Worm (Caenorhabditis elegans) whole organism, L4 larva: Measurements from ENCODE around the gene his-2.

Source experiments
- F49E8.2 ChIP-seq: sonication (generic microtip); optimal IDR thresholded peaks from 2 replicates; lab custom pipeline; 2016; ENCODE audit warnings: missing compliant biosample characterization, mild to moderate bottlenecking, missing genetic modification characterization, borderline replicate concordance
- R02D3.7 ChIP-seq: fragments of 150-350 bp; sonication (generic microtip); optimal IDR thresholded peaks from 3 replicates; lab custom pipeline; 2014; ENCODE audit warnings: missing biosample characterization, missing genetic modification characterization
- T20F7.1 ChIP-seq: fragments of 200-800 bp; sonication (Bioruptor generic); optimal IDR thresholded peaks from 2 replicates; lab custom pipeline; 2018; ENCODE audit warnings: mild to moderate bottlenecking, missing genetic modification characterization, missing compliant biosample characterization
- Y105C5A.15 ChIP-seq: fragments of 200-800 bp; sonication (Bioruptor generic); IDR thresholded peaks from 2 replicates; pipeline ENCODE4 v1.3.6; 2022; ENCODE audit warnings: missing genetic modification characterization, missing compliant biosample characterization
- ZK337.2 ChIP-seq: fragments of 200-800 bp; sonication (Bioruptor generic); IDR thresholded peaks from 2 replicates; pipeline ENCODE4 v1.3.6; 2022; ENCODE audit warnings: missing genetic modification reagents, missing genetic modification characterization, missing compliant biosample characterization
- ZK546.5 ChIP-seq, 2 experiments: sonication (generic microtip); optimal IDR thresholded peaks; 2 replicates each; lab custom pipeline; 2017; ENCODE audit warnings: missing biosample characterization in 2 of 2, missing genetic modification characterization in 2 of 2
- aly-2 ChIP-seq: sonication (generic microtip); optimal IDR thresholded peaks from 2 replicates; lab custom pipeline; 2018; ENCODE audit warnings: missing biosample characterization, missing genetic modification characterization
- ama-1 ChIP-seq: fragments of 150-350 bp; optimal IDR thresholded peaks from 2 replicates; lab custom pipeline; 2014; ENCODE audit warnings: inconsistent platforms, mixed read lengths
- arid-1 ChIP-seq: fragments of 200-800 bp; sonication (Bioruptor generic); conservative IDR thresholded peaks from 2 replicates; pipeline ENCODE4 v1.3.6; 2022; ENCODE audit warnings: missing genetic modification reagents, missing genetic modification characterization, missing compliant biosample characterization
- attf-4 ChIP-seq: sonication (generic microtip); optimal IDR thresholded peaks from 3 replicates; lab custom pipeline; 2017; ENCODE audit warnings: missing biosample characterization, missing genetic modification characterization
- ceh-32 ChIP-seq: sonication (generic microtip); optimal IDR thresholded peaks from 2 replicates; lab custom pipeline; 2016; ENCODE audit warnings: mild to moderate bottlenecking, missing genetic modification characterization, missing compliant biosample characterization; ENCODE audit not compliant: poor library complexity
- ceh-82 ChIP-seq: sonication (generic microtip); optimal IDR thresholded peaks from 2 replicates; lab custom pipeline; 2017; ENCODE audit warnings: missing biosample characterization, missing genetic modification characterization
- daf-16 ChIP-seq, 3 experiments: sonication (generic microtip); optimal IDR thresholded peaks; 2 replicates each; lab custom pipeline; 2016 to 2017; ENCODE audit warnings: missing genetic modification characterization in 3 of 3, missing genetic modification reagents in 3 of 3, mild to moderate bottlenecking in 2 of 3, missing compliant biosample characterization in 2 of 3, missing biosample characterization in 1 of 3, moderate library complexity in 1 of 3
- dmd-6 ChIP-seq: fragments of 200-800 bp; sonication (Bioruptor generic); IDR thresholded peaks from 2 replicates; pipeline ENCODE4 v1.3.6; 2022; ENCODE audit warnings: missing genetic modification reagents, missing genetic modification characterization, missing compliant biosample characterization
- dmd-9 ChIP-seq: fragments of 200-800 bp; sonication (Bioruptor generic); IDR thresholded peaks from 2 replicates; pipeline ENCODE4 v1.3.6; 2022; ENCODE audit warnings: missing genetic modification reagents, missing genetic modification characterization, missing compliant biosample characterization
- dpl-1 ChIP-seq: fragments of 150-350 bp; optimal IDR thresholded peaks from 2 replicates; lab custom pipeline; 2014; ENCODE audit warnings: missing biosample characterization, missing genetic modification reagents, missing genetic modification characterization
- duxl-1 ChIP-seq: sonication (generic microtip); optimal IDR thresholded peaks from 2 replicates; lab custom pipeline; 2016; ENCODE audit warnings: mild to moderate bottlenecking, missing genetic modification characterization, moderate library complexity, missing compliant biosample characterization; ENCODE audit not compliant: poor library complexity
- dve-1 ChIP-seq: sonication (generic microtip); optimal IDR thresholded peaks from 2 replicates; lab custom pipeline; 2017; ENCODE audit warnings: antibody characterized with exemption, mild to moderate bottlenecking, missing genetic modification characterization, missing compliant biosample characterization; ENCODE audit not compliant: insufficient read depth
- egl-43 ChIP-seq: fragments of 200-800 bp; sonication (Bioruptor generic); IDR thresholded peaks from 2 replicates; pipeline ENCODE4 v1.3.6; 2022; ENCODE audit warnings: missing genetic modification reagents, missing genetic modification characterization, missing compliant biosample characterization
- fos-1 ChIP-seq: fragments of 150-350 bp; optimal IDR thresholded peaks from 2 replicates; lab custom pipeline; 2014; ENCODE audit warnings: missing biosample characterization, missing genetic modification characterization
- hif-1 ChIP-seq, 2 experiments: sonication (generic microtip); optimal IDR thresholded peaks; 2 replicates each; lab custom pipeline; 2016 to 2017; ENCODE audit warnings: missing compliant biosample characterization in 2 of 2, missing genetic modification characterization in 2 of 2, missing genetic modification reagents in 2 of 2, missing genotype in 2 of 2, mild to moderate bottlenecking in 1 of 2
- jun-1 ChIP-seq: fragments of 150-350 bp; optimal IDR thresholded peaks from 2 replicates; lab custom pipeline; 2014; ENCODE audit warnings: missing biosample characterization, missing genetic modification reagents, missing genetic modification characterization
- lim-7 ChIP-seq: fragments of 200-800 bp; sonication (Bioruptor generic); IDR thresholded peaks from 2 replicates; pipeline ENCODE4 v1.3.6; 2022; ENCODE audit warnings: missing genetic modification characterization, missing compliant biosample characterization
- lin-1 ChIP-seq: fragments of 200-800 bp; sonication (Bioruptor generic); IDR thresholded peaks from 2 replicates; pipeline ENCODE4 v1.3.6; 2022; ENCODE audit warnings: missing genetic modification reagents, missing genetic modification characterization, missing compliant biosample characterization
- lin-15B ChIP-seq: fragments of 150-350 bp; sonication (generic microtip); optimal IDR thresholded peaks from 3 replicates; lab custom pipeline; 2014; ENCODE audit warnings: missing biosample characterization, missing genetic modification characterization
- lin-29 ChIP-seq: fragments of 200-800 bp; sonication (Bioruptor generic); IDR thresholded peaks from 2 replicates; pipeline ENCODE4 v1.3.6; 2022; ENCODE audit warnings: missing genetic modification reagents, missing genetic modification characterization, missing compliant biosample characterization
- lsy-2 ChIP-seq, 2 experiments: fragments of 150-350 bp in 1 of 2; sonication (generic microtip) in 1 of 2; optimal IDR thresholded peaks; 2 replicates each; lab custom pipeline; 2014 to 2017; ENCODE audit warnings: missing biosample characterization in 2 of 2, missing genetic modification characterization in 2 of 2
- madf-9 ChIP-seq: fragments of 200-800 bp; sonication (Bioruptor generic); conservative IDR thresholded peaks from 2 replicates; pipeline ENCODE4 v1.3.6; 2022; ENCODE audit warnings: missing genetic modification reagents, missing genetic modification characterization, missing compliant biosample characterization
- mdt-29 ChIP-seq: fragments of 200-800 bp; sonication (Bioruptor generic); IDR thresholded peaks from 2 replicates; pipeline ENCODE4 v1.3.6; 2022; ENCODE audit warnings: missing genetic modification reagents, missing genetic modification characterization, missing compliant biosample characterization
- mes-2 ChIP-seq: sonication (generic microtip); optimal IDR thresholded peaks from 2 replicates; lab custom pipeline; 2016; ENCODE audit warnings: missing genotype, mild to moderate bottlenecking, missing genetic modification characterization, missing compliant biosample characterization; ENCODE audit not compliant: poor library complexity, severe bottlenecking
- nhr-10 ChIP-seq: fragments of 150-350 bp; optimal IDR thresholded peaks from 2 replicates; lab custom pipeline; 2014; ENCODE audit warnings: missing biosample characterization, missing genetic modification characterization
- nhr-102 ChIP-seq: sonication (generic microtip); optimal IDR thresholded peaks from 2 replicates; lab custom pipeline; 2016; ENCODE audit warnings: mild to moderate bottlenecking, missing genetic modification characterization, moderate library complexity, missing compliant biosample characterization
- nhr-28 ChIP-seq: fragments of 150-350 bp; optimal IDR thresholded peaks from 2 replicates; lab custom pipeline; 2014; ENCODE audit warnings: missing biosample characterization, missing genetic modification characterization
- nhr-41 ChIP-seq: fragments of 200-800 bp; sonication (Bioruptor generic); IDR thresholded peaks from 2 replicates; pipeline ENCODE4 v1.3.6; 2022; ENCODE audit warnings: missing genetic modification reagents, missing genetic modification characterization, missing compliant biosample characterization
- nhr-77 ChIP-seq: fragments of 150-350 bp; optimal IDR thresholded peaks from 2 replicates; lab custom pipeline; 2014; ENCODE audit warnings: missing biosample characterization, missing genetic modification characterization
- rbr-2 ChIP-seq: sonication (generic microtip); optimal IDR thresholded peaks from 2 replicates; lab custom pipeline; 2016; ENCODE audit warnings: missing genotype, missing genetic modification characterization, missing compliant biosample characterization
- sdz-12 ChIP-seq: fragments of 200-800 bp; sonication (Bioruptor generic); optimal IDR thresholded peaks from 2 replicates; lab custom pipeline; 2018; ENCODE audit warnings: mild to moderate bottlenecking, missing genetic modification characterization, missing compliant biosample characterization
- set-16 ChIP-seq: fragments of 200-800 bp; sonication (Bioruptor generic); IDR thresholded peaks from 2 replicates; pipeline ENCODE4 v1.3.6; 2022; ENCODE audit warnings: missing genetic modification reagents, missing genetic modification characterization, missing compliant biosample characterization
- spr-1 ChIP-seq: sonication (generic microtip); optimal IDR thresholded peaks from 2 replicates; lab custom pipeline; 2016; ENCODE audit warnings: mild to moderate bottlenecking, missing genetic modification characterization, missing compliant biosample characterization
- tra-1 ChIP-seq: fragments of 200-800 bp; sonication (Bioruptor generic); IDR thresholded peaks from 2 replicates; pipeline ENCODE4 v1.3.6; 2022; ENCODE audit warnings: missing genetic modification reagents, missing genetic modification characterization, missing compliant biosample characterization
- unc-130 ChIP-seq: sonication (generic microtip); optimal IDR thresholded peaks from 2 replicates; lab custom pipeline; 2016; ENCODE audit warnings: missing genetic modification reagents, missing genetic modification characterization, missing compliant biosample characterization
- unc-62 ChIP-seq, 3 experiments: fragments of 150-350 bp in 1 of 3; sonication (generic microtip); optimal IDR thresholded peaks in 2 of 3; peaks in 1 of 3; 1 replicate in 1 of 3; 2 replicates in 2 of 3; lab custom pipeline; 2014 to 2017; ENCODE audit warnings: missing biosample characterization in 3 of 3, missing genetic modification characterization in 3 of 3, missing genetic modification reagents in 3 of 3, missing genotype in 1 of 3
- vab-7 ChIP-seq: fragments of 200-800 bp; sonication (Bioruptor generic); IDR thresholded peaks from 2 replicates; pipeline ENCODE4 v1.3.6; 2022; ENCODE audit warnings: missing genetic modification reagents, missing genetic modification characterization, missing compliant biosample characterization
- zfp-3 ChIP-seq: fragments of 200-800 bp; sonication (Bioruptor generic); conservative IDR thresholded peaks from 2 replicates; pipeline ENCODE4 v1.3.6; 2022; ENCODE audit warnings: missing genetic modification reagents, missing genetic modification characterization, missing compliant biosample characterization
- zip-11 ChIP-seq: fragments of 200-800 bp; sonication (Bioruptor generic); IDR thresholded peaks from 2 replicates; pipeline ENCODE4 v1.3.6; 2022; ENCODE audit warnings: missing genetic modification characterization, missing compliant biosample characterization
- zip-2 ChIP-seq: fragments of 150-350 bp; optimal IDR thresholded peaks from 2 replicates; lab custom pipeline; 2014; ENCODE audit warnings: missing biosample characterization, missing genetic modification characterization

his-2 gene

ce11 chrV:16023559-16023958, 18.5 kb downstream of the his-2 start:
- peak; percentile 51 for TF ChIP-seq set-16 (GFP tag; lab: Robert Waterston, UW)
- no peak for TF ChIP-seq lim-7 (GFP tag; lab: Robert Waterston, UW)

- TF ChIP-seq lin-15B (tag; lab: Kevin White, UChicago) (no peak), unc-130 (GFP tag; lab: Kevin White, UChicago) (no peak), unc-62 (GFP tag; optimal IDR thresholded peaks at IDR 0.05 in 1 of 2; lab: Kevin White, UChicago) (no peak), unc-62 (tag; optimal IDR thresholded peaks at IDR 0.05; lab: Kevin White, UChicago) (no peak), ama-1 (lab: Kevin White, UChicago) (no peak), attf-4 (tag; lab: Kevin White, UChicago) (no peak), lin-1 (GFP tag; lab: Robert Waterston, UW) (no peak), daf-16 (GFP tag; optimal IDR thresholded peaks at IDR 0.05; lab: Kevin White, UChicago) (no peak), daf-16 (tag; optimal IDR thresholded peaks at IDR 0.05; lab: Kevin White, UChicago) (no peak), nhr-28 (no peak), jun-1 (no peak), dmd-6 (GFP tag; lab: Robert Waterston, UW) (no peak), rbr-2 (tag; lab: Kevin White, UChicago) (no peak), zip-11 (GFP tag; lab: Robert Waterston, UW) (no peak), aly-2 (no peak), zip-2 (no peak), ceh-82 (no peak)
Measured at ce11 chrV:16023051-16023450, 19.0 kb downstream of the his-2 start, which contains the start of gene cwc-15. Gene cwc-15, plus strand, starts transcription at chrV:16023351.

ce11 chrV:16022600-16022999, 19.5 kb downstream of the his-2 start:
- TF ChIP-seq T20F7.1 (GFP tag; lab: Kevin White, UChicago) (no peak), vab-7 (GFP tag; lab: Robert Waterston, UW) (no peak), nhr-102 (tag; lab: Kevin White, UChicago) (no peak), ZK546.5 (tag; optimal IDR thresholded peaks at IDR 0.05; lab: Kevin White, UChicago) (no peak), egl-43 (GFP tag; lab: Robert Waterston, UW) (no peak), ZK337.2 (GFP tag; lab: Robert Waterston, UW) (0 out of 2 replicates have a peak, but pooled peaks have one; percentile 18), F49E8.2 (tag; lab: Kevin White, UChicago) (no peak), Y105C5A.15 (GFP tag; lab: Robert Waterston, UW) (no peak), ceh-32 (tag; lab: Kevin White, UChicago) (no peak), R02D3.7 (tag; lab: Kevin White, UChicago) (no peak), spr-1 (no peak), lin-29 (GFP tag; lab: Robert Waterston, UW) (no peak), nhr-10 (tag; lab: Kevin White, UChicago) (no peak), madf-9 (GFP tag; lab: Robert Waterston, UW) (no peak), arid-1 (GFP tag; lab: Robert Waterston, UW) (no peak), dpl-1 (GFP tag; lab: Kevin White, UChicago) (peak; percentile 88), zip-11 (GFP tag; lab: Robert Waterston, UW) (no peak), mes-2 (peak; percentile 97), unc-130 (GFP tag; lab: Kevin White, UChicago) (peak; percentile 63), nhr-41 (GFP tag; lab: Robert Waterston, UW) (no peak), nhr-77 (no peak), hif-1 (tag; optimal IDR thresholded peaks at IDR 0.05; lab: Kevin White, UChicago) (peak in 1 of 2 experiments; percentile 77), tra-1 (GFP tag; lab: Robert Waterston, UW) (no peak), duxl-1 (tag; lab: Kevin White, UChicago) (peak; percentile 10), lsy-2 (tag; optimal IDR thresholded peaks at IDR 0.05; lab: Kevin White, UChicago) (no peak), fos-1 (tag; lab: Kevin White, UChicago) (no peak), dve-1 (tag; lab: Kevin White, UChicago) (no peak), mdt-29 (GFP tag; lab: Robert Waterston, UW) (no peak), sdz-12 (GFP tag; lab: Kevin White, UChicago) (no peak), zfp-3 (GFP tag; lab: Robert Waterston, UW) (no peak), dmd-9 (GFP tag; lab: Robert Waterston, UW) (no peak)
